Fruit fly (Drosophila melanogaster): ENCODE measurements around the gene Spg7.

DNA sequence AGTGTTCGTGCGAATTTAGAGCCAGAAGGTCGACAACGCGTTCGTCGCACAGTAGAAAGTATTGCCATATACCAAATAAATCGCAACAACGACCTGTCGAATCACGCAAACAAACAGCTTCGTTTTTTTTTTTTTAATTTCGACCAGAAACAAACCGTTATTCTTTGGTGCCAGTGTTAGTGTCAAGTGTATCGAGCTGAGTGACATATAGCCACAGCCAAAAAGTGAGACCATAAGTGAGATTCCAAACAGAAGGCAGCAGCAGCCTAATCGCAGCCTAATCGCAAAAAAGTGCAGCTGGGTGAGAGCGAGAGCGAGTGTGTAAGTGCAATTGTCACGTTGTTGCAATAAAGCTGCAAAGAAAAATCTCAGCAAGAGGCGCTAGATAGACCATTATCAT, 12.4 kb downstream of the Spg7 start, which contains the start of gene per:
- TF ChIP-seq Ets97D (GFP tag; optimal IDR thresholded peaks at IDR 0.05) (no peak), CoRest (tag; optimal IDR thresholded peaks at IDR 0.05) (no peak)

Measured in whole organism, embryonic.